Fruit fly (Drosophila melanogaster): ENCODE measurements around the gene tomb.

Gene tomb

DNA sequence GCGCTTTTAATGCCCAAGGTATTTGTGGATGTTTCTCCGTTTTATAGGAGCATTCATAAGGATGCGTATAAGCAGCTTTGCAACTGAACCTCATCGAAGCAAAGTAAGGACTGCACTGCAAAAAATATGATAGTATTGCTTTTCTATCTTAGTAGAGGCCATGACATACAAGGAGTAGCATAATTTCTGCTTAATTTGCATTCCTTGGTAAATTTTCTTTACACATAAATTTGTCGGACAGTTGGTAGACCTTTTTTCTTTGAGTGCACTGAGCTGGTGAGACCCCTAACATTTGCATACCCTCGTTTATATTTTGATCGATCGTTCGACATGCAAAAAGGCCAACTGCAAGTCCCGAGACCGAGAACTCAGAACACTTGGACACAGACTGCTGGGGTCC lies 43.6 kb downstream of the tomb start (continued):
- peak; percentile 41 for TF ChIP-seq CG8632 (GFP tag; optimal IDR thresholded peaks at IDR 0.05)
- no peak for TF ChIP-seq Gug (GFP tag; IDR thresholded peaks at IDR 0.05)
- peak; percentile 82 for TF ChIP-seq lz (GFP tag; optimal IDR thresholded peaks at IDR 0.05)
- peak; percentile 81 for TF ChIP-seq CG31627 (GFP tag; optimal IDR thresholded peaks at IDR 0.05)
- peak; percentile 48 for TF ChIP-seq net (GFP tag; optimal IDR thresholded peaks at IDR 0.05)
- peak; percentile 47 for TF ChIP-seq CG34406 (GFP tag; optimal IDR thresholded peaks at IDR 0.05)
- TF ChIP-seq pdm3 (GFP tag; optimal IDR thresholded peaks at IDR 0.05) = peak; percentile 54
- peak; percentile 34 for TF ChIP-seq CG8319 (GFP tag; optimal IDR thresholded peaks at IDR 0.05)
- TF ChIP-seq CG32006 (GFP tag; optimal IDR thresholded peaks at IDR 0.05) = peak; percentile 29
- peak; percentile 25 for TF ChIP-seq Hr4 (GFP tag; optimal IDR thresholded peaks at IDR 0.05)
- TF ChIP-seq CG9139 (GFP tag; optimal IDR thresholded peaks at IDR 0.05) = peak; percentile 41
- TF ChIP-seq vri (GFP tag; optimal IDR thresholded peaks at IDR 0.05) = peak; percentile 80
- TF ChIP-seq CG10631 (GFP tag; optimal IDR thresholded peaks at IDR 0.05) = peak; percentile 51
- peak; percentile 84 for TF ChIP-seq Sox102F (GFP tag; optimal IDR thresholded peaks at IDR 0.05)
- no peak for TF ChIP-seq dac (GFP tag; optimal IDR thresholded peaks at IDR 0.05)
- peak; percentile 45 for TF ChIP-seq Blimp-1 (GFP tag; optimal IDR thresholded peaks at IDR 0.05)
- peak; percentile 44 for TF ChIP-seq spab (GFP tag; optimal IDR thresholded peaks at IDR 0.05)
- peak; percentile 48 for TF ChIP-seq fd59A (GFP tag; optimal IDR thresholded peaks at IDR 0.05)
- TF ChIP-seq CG11902 (GFP tag; optimal IDR thresholded peaks at IDR 0.05) = peak; percentile 41
- TF ChIP-seq CG7368 (GFP tag; optimal IDR thresholded peaks at IDR 0.05) = peak; percentile 33
- TF ChIP-seq esn (GFP tag; optimal IDR thresholded peaks at IDR 0.05) = peak; percentile 90
- TF ChIP-seq OdsH (GFP tag; optimal IDR thresholded peaks at IDR 0.05) = peak; percentile 61
- no peak for TF ChIP-seq CG4318 (GFP tag; optimal IDR thresholded peaks at IDR 0.05)

DNA sequence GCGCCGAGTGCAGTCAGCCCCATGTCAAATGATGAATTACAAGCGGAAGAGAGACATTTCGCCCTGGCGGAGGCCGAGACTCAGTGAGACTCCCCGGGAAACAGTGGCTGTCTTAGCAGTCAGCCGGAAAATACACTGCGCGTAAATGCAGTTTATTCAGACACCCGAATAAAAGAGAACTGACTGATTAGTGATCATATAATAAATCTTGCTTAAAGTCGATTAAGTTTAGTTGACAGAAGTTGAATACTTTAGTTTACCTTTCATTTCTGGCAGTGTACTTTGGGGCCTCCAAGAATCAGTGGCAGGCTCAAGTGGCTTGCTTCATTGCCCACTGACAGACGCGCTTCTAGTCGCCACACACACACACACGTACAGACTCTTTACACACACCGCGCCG lies 45.3 kb downstream of the tomb start:
- TF ChIP-seq OdsH (GFP tag; optimal IDR thresholded peaks at IDR 0.05) (peak; percentile 67), Eip78C (GFP tag) (peak; percentile 91), CG1621 (tag; optimal IDR thresholded peaks at IDR 0.05) (peak; percentile 79), Hr4 (GFP tag; optimal IDR thresholded peaks at IDR 0.05) (peak; percentile 51), cyc (GFP tag; optimal IDR thresholded peaks at IDR 0.05) (peak; percentile 56), Gug (GFP tag; IDR thresholded peaks at IDR 0.05) (peak; percentile 56; the same call in 1 of the 2 replicates), CG4318 (GFP tag; optimal IDR thresholded peaks at IDR 0.05) (peak; percentile 42), lz (GFP tag; optimal IDR thresholded peaks at IDR 0.05) (peak; percentile 23), CG6854 (GFP tag; optimal IDR thresholded peaks at IDR 0.05) (no peak), CG6792 (GFP tag; optimal IDR thresholded peaks at IDR 0.05) (peak; percentile 67), fkh (GFP tag; optimal IDR thresholded peaks at IDR 0.05) (no peak), Sox102F (GFP tag; optimal IDR thresholded peaks at IDR 0.05) (peak; percentile 30), CG6276 (GFP tag; optimal IDR thresholded peaks at IDR 0.05) (peak; percentile 29), esn (GFP tag; optimal IDR thresholded peaks at IDR 0.05) (peak; percentile 63), CG8119 (GFP tag; IDR thresholded peaks at IDR 0.05) (peak; percentile 75), achi (GFP tag; optimal IDR thresholded peaks at IDR 0.05) (peak; percentile 75), CG6808 (GFP tag; optimal IDR thresholded peaks at IDR 0.05) (peak; percentile 77), CG6163 (GFP tag; IDR thresholded peaks at IDR 0.05) (peak; percentile 87), acj6 (GFP tag; optimal IDR thresholded peaks at IDR 0.05) (peak; percentile 69), CG32006 (GFP tag; optimal IDR thresholded peaks at IDR 0.05) (peak; percentile 75), Blimp-1 (GFP tag; optimal IDR thresholded peaks at IDR 0.05) (no peak), Ets96B (tag; optimal IDR thresholded peaks at IDR 0.05) (peak; percentile 79), Hr38 (GFP tag; optimal IDR thresholded peaks at IDR 0.05) (no peak), Eip93F (GFP tag; optimal IDR thresholded peaks at IDR 0.05) (no peak), dsx (GFP tag; optimal IDR thresholded peaks at IDR 0.05; ENCODE audit: poor library complexity, severe bottlenecking) (peak; percentile 61), Hr39 (GFP tag; optimal IDR thresholded peaks at IDR 0.05) (peak; percentile 58), Sox15 (GFP tag; optimal IDR thresholded peaks at IDR 0.05) (peak; percentile 50), Ets21C (GFP tag; optimal IDR thresholded peaks at IDR 0.05) (no peak), spab (GFP tag; optimal IDR thresholded peaks at IDR 0.05) (peak; percentile 76), CG10669 (GFP tag; optimal IDR thresholded peaks at IDR 0.05) (peak; percentile 81), CG8319 (GFP tag; optimal IDR thresholded peaks at IDR 0.05) (peak; percentile 45), vri (GFP tag; optimal IDR thresholded peaks at IDR 0.05) (peak; percentile 2), Smox (GFP tag; optimal IDR thresholded peaks at IDR 0.05) (no peak), CG3032 (tag; optimal IDR thresholded peaks at IDR 0.05) (peak; percentile 74), fd59A (GFP tag; optimal IDR thresholded peaks at IDR 0.05) (peak; percentile 54), CG16779 (tag; optimal IDR thresholded peaks at IDR 0.05) (peak; percentile 62), CG34406 (GFP tag; optimal IDR thresholded peaks at IDR 0.05) (peak; percentile 46), Sox14 (GFP tag; optimal IDR thresholded peaks at IDR 0.05) (peak; percentile 77), CG8632 (GFP tag; optimal IDR thresholded peaks at IDR 0.05) (peak; percentile 43), topi (GFP tag; optimal IDR thresholded peaks at IDR 0.05) (peak; percentile 51)

Data from whole organism, prepupa.